Fruit fly (Drosophila melanogaster): ENCODE measurements around the gene TyrRII.

The TyrRII gene

dm6 chr3R:17705899-17706831 is 30.2 kb upstream of the TyrRII start (continued):
- no peak for TF ChIP-seq dac (GFP tag; optimal IDR thresholded peaks at IDR 0.05)
- TF ChIP-seq pdm3 (GFP tag; optimal IDR thresholded peaks at IDR 0.05) = no peak
- peak; percentile 38 to 62 for TF ChIP-seq ss (GFP tag; optimal IDR thresholded peaks at IDR 0.05)
- TF ChIP-seq dsx (GFP tag; optimal IDR thresholded peaks at IDR 0.05; ENCODE audit: poor library complexity, severe bottlenecking) = peak; percentile 17
- peak; percentile 35 for TF ChIP-seq CG10669 (GFP tag; optimal IDR thresholded peaks at IDR 0.05)
- TF ChIP-seq fd59A (GFP tag; optimal IDR thresholded peaks at IDR 0.05) = peak; percentile 11
- TF ChIP-seq fkh (GFP tag; optimal IDR thresholded peaks at IDR 0.05) = peak; percentile 5
- peak; percentile 66 for TF ChIP-seq Eip75B (GFP tag; optimal IDR thresholded peaks at IDR 0.05)
- TF ChIP-seq Eip78C (GFP tag) = peak; percentile 73
- TF ChIP-seq eg (GFP tag; IDR thresholded peaks at IDR 0.05) = no peak

dm6 chr3R:17706971-17707406 is 29.4 kb upstream of the TyrRII start:
- no peak for TF ChIP-seq Lpt (GFP tag; optimal IDR thresholded peaks at IDR 0.05)
- TF ChIP-seq CG34406 (GFP tag; optimal IDR thresholded peaks at IDR 0.05) = no peak
- TF ChIP-seq net (GFP tag; optimal IDR thresholded peaks at IDR 0.05) = no peak
- peak; percentile 30 for TF ChIP-seq fkh (GFP tag; optimal IDR thresholded peaks at IDR 0.05)
- TF ChIP-seq CG1621 (tag; optimal IDR thresholded peaks at IDR 0.05) = no peak
- peak; percentile 28; the same call in 1 of the 3 replicates for TF ChIP-seq CG6163 (GFP tag; IDR thresholded peaks at IDR 0.05)
- no peak for TF ChIP-seq Eip78C (GFP tag)
- no peak for TF ChIP-seq ss (GFP tag; optimal IDR thresholded peaks at IDR 0.05)

DNA sequence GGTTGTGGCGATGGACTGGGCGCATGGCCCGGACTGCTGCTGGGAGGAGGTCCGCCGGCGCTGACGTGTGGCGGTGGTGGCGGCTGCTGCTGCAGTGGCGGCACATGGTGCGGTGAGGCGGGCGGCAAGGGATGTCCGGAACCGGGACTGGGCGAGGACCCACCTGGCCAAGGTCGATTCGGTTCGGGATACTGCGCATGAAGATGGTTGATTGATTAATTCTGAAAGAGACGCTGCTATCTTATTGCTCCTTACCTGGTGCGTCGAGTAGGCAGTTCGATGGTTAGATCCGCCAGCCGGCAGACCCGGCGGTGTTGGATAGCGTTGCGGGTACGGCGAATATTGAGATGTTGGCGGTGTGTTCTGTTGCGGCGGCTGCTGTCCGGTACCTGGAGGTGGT is 28.6 kb upstream of the TyrRII start:
- TF ChIP-seq CG34406 (GFP tag; optimal IDR thresholded peaks at IDR 0.05) (no peak), CG9139 (GFP tag; optimal IDR thresholded peaks at IDR 0.05) (no peak), Gug (GFP tag; IDR thresholded peaks at IDR 0.05) (no peak), CG8119 (GFP tag; IDR thresholded peaks at IDR 0.05) (no peak)

DNA sequence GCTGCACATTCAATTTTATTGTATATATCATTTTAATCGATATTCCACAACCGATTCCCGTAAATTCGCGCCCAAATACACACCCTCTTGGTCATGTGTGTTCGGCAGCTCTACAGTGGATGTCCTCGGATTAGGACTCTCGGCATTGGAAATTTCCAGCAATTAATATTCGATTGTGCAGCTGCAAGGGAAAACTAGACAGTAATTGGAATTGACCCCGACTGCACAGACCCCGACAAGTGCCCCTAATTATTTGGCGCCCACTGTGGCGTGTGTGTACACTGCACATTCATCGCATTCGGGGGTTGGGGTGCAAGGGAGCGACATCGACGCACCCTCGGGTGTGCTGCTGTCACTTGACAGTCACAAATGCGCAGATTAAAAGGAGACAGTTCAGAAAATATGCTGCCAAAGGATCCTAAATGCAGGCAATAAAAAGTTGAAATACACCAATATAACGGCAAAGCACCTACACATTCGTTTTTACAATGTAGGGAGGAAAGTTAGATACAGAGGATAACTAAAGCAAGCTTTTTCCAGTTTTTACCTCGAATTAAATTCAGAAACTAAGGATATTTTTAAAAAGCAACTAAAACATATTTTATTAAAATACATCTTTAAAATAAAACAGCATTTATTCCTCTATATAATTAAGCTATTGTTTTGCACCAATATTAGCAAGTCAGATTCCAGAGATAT is 27.5 kb upstream of the TyrRII start:
- TF ChIP-seq CG32006 (GFP tag; optimal IDR thresholded peaks at IDR 0.05) = peak; percentile 8
- TF ChIP-seq salr (GFP tag; optimal IDR thresholded peaks at IDR 0.05) = peak in 1 of 2 experiments; percentile 18
- TF ChIP-seq CG6808 (GFP tag; optimal IDR thresholded peaks at IDR 0.05) = no peak
- no peak for TF ChIP-seq fd59A (GFP tag; optimal IDR thresholded peaks at IDR 0.05)
- TF ChIP-seq lz (GFP tag; optimal IDR thresholded peaks at IDR 0.05) = peak; percentile 21
- no peak for TF ChIP-seq Smox (GFP tag; optimal IDR thresholded peaks at IDR 0.05)
- TF ChIP-seq Hr4 (GFP tag; optimal IDR thresholded peaks at IDR 0.05) = no peak
- peak; percentile 71 for TF ChIP-seq svp (GFP tag)
- no peak for TF ChIP-seq CG11902 (GFP tag; optimal IDR thresholded peaks at IDR 0.05)
- TF ChIP-seq Gug (GFP tag; IDR thresholded peaks at IDR 0.05) = peak; percentile 17; the same call in 1 of the 2 replicates
- peak; percentile 52 for TF ChIP-seq CG31627 (GFP tag; optimal IDR thresholded peaks at IDR 0.05)
- TF ChIP-seq fd85E (GFP tag; optimal IDR thresholded peaks at IDR 0.05) = no peak
- TF ChIP-seq cyc (GFP tag; optimal IDR thresholded peaks at IDR 0.05) = peak; percentile 5
- no peak for TF ChIP-seq achi (GFP tag; optimal IDR thresholded peaks at IDR 0.05)
- TF ChIP-seq Ets21C (GFP tag; optimal IDR thresholded peaks at IDR 0.05) = peak; percentile 4
- TF ChIP-seq CG1621 (tag; optimal IDR thresholded peaks at IDR 0.05) = peak; percentile 4
- TF ChIP-seq CG3032 (tag; optimal IDR thresholded peaks at IDR 0.05) = no peak
- no peak for TF ChIP-seq dsx (GFP tag; optimal IDR thresholded peaks at IDR 0.05; ENCODE audit: poor library complexity, severe bottlenecking)
- TF ChIP-seq Met (GFP tag; optimal IDR thresholded peaks at IDR 0.05) = peak; percentile 24
- peak; percentile 17; the same call in 1 of the 3 replicates for TF ChIP-seq eg (GFP tag; IDR thresholded peaks at IDR 0.05)
- TF ChIP-seq CG6792 (GFP tag; optimal IDR thresholded peaks at IDR 0.05) = no peak
- TF ChIP-seq OdsH (GFP tag; optimal IDR thresholded peaks at IDR 0.05) = no peak
- peak; percentile 20 for TF ChIP-seq topi (GFP tag; optimal IDR thresholded peaks at IDR 0.05)
- TF ChIP-seq Hr39 (GFP tag; optimal IDR thresholded peaks at IDR 0.05) = peak; percentile 26
- no peak for TF ChIP-seq net (GFP tag; optimal IDR thresholded peaks at IDR 0.05)
- TF ChIP-seq CG3919 (GFP tag; optimal IDR thresholded peaks at IDR 0.05) = peak; percentile 8
- peak; percentile 29 for TF ChIP-seq Sox14 (GFP tag; optimal IDR thresholded peaks at IDR 0.05)
- TF ChIP-seq Sox15 (GFP tag; optimal IDR thresholded peaks at IDR 0.05) = no peak
- peak; percentile 62; the same call in 2 of the 3 replicates for TF ChIP-seq CG6163 (GFP tag; IDR thresholded peaks at IDR 0.05)
- TF ChIP-seq Blimp-1 (GFP tag; optimal IDR thresholded peaks at IDR 0.05) = no peak
- no peak for TF ChIP-seq CG6276 (GFP tag; optimal IDR thresholded peaks at IDR 0.05)
